Fruit fly (Drosophila melanogaster) whole organism, embryonic: ENCODE data around the gene P5cr-2.
A peak's percentile ranks its signal among the peaks of the same experiment; 100 is the strongest.

ENCODE experiments used
- Adf1 ChIP-seq: fragments of 200-800 bp; sonication (Bioruptor generic); IDR thresholded peaks from 2 replicates; pipeline ENCODE4 v1.3.6; 2022; ENCODE audit warnings: missing biosample characterization, missing genetic modification characterization
- BtbVII ChIP-seq: fragments of 200-800 bp; sonication (Bioruptor generic); optimal IDR thresholded peaks from 3 replicates; lab custom pipeline; 2017; ENCODE audit warnings: missing biosample characterization, mild to moderate bottlenecking, missing genetic modification characterization
- CG10209 ChIP-seq: fragments of 200-800 bp; sonication (Bioruptor generic); optimal IDR thresholded peaks from 3 replicates; lab custom pipeline; 2017; ENCODE audit warnings: missing biosample characterization, mild to moderate bottlenecking, missing genetic modification characterization, missing genetic modification reagents
- CG10274 ChIP-seq: fragments of 200-800 bp; sonication (Bioruptor generic); optimal IDR thresholded peaks from 3 replicates; lab custom pipeline; 2017; ENCODE audit warnings: missing biosample characterization, mild to moderate bottlenecking, missing genetic modification characterization
- CG12155 ChIP-seq: fragments of 200-800 bp; sonication (Bioruptor generic); optimal IDR thresholded peaks from 3 replicates; lab custom pipeline; 2016; ENCODE audit warnings: missing biosample characterization, missing genetic modification characterization
- CG13424 ChIP-seq: fragments of 200-800 bp; sonication (Bioruptor generic); optimal IDR thresholded peaks from 2 replicates; lab custom pipeline; 2019; ENCODE audit warnings: missing biosample characterization, mild to moderate bottlenecking, missing genetic modification characterization, moderate library complexity
- CG15073 ChIP-seq: fragments of 200-800 bp; sonication (Bioruptor generic); optimal IDR thresholded peaks from 2 replicates; lab custom pipeline; 2016; ENCODE audit warnings: missing biosample characterization, missing genetic modification characterization
- CG1603 ChIP-seq: fragments of 200-800 bp; sonication (Bioruptor generic); optimal IDR thresholded peaks from 2 replicates; lab custom pipeline; 2019; ENCODE audit warnings: missing biosample characterization, mild to moderate bottlenecking, missing genetic modification characterization, moderate library complexity
- CG17612 ChIP-seq: fragments of 200-800 bp; sonication (Bioruptor generic); IDR thresholded peaks from 2 replicates; pipeline ENCODE4 v1.3.6; 2022; ENCODE audit warnings: missing biosample characterization, missing genetic modification characterization
- CG1792 ChIP-seq: fragments of 200-800 bp; sonication (Bioruptor generic); optimal IDR thresholded peaks from 2 replicates; lab custom pipeline; 2016; ENCODE audit warnings: missing biosample characterization, missing genetic modification characterization
- CG18476 ChIP-seq: fragments of 200-800 bp; sonication (Bioruptor generic); optimal IDR thresholded peaks from 2 replicates; lab custom pipeline; 2016; ENCODE audit warnings: missing biosample characterization, mild to moderate bottlenecking, missing genetic modification characterization
- CG2129 ChIP-seq: fragments of 200-800 bp; sonication (Bioruptor generic); IDR thresholded peaks from 2 replicates; pipeline ENCODE4 v1.3.6; 2022; ENCODE audit warnings: missing biosample characterization, missing genetic modification characterization; ENCODE audit not compliant: partially characterized antibody
- CG2712 ChIP-seq: fragments of 200-800 bp; optimal IDR thresholded peaks from 3 replicates; lab custom pipeline; 2019; ENCODE audit warnings: missing biosample characterization, mild to moderate bottlenecking, missing genetic modification characterization, moderate library complexity
- CG30403 ChIP-seq: fragments of 200-800 bp; sonication (Bioruptor generic); optimal IDR thresholded peaks from 3 replicates; lab custom pipeline; 2016; ENCODE audit warnings: missing biosample characterization, missing genetic modification characterization
- CG3847 ChIP-seq: fragments of 200-800 bp; sonication (Bioruptor generic); IDR thresholded peaks from 2 replicates; pipeline ENCODE4 v1.3.6; 2022; ENCODE audit warnings: missing biosample characterization, missing genetic modification characterization
- CG4282 ChIP-seq: fragments of 200-800 bp; sonication (Bioruptor generic); optimal IDR thresholded peaks from 2 replicates; lab custom pipeline; 2016; ENCODE audit warnings: missing biosample characterization, missing genetic modification characterization
- CG4424 ChIP-seq: fragments of 200-800 bp; sonication (Bioruptor generic); optimal IDR thresholded peaks from 3 replicates; lab custom pipeline; 2016; ENCODE audit warnings: missing biosample characterization, missing genetic modification characterization
- CG4617 ChIP-seq: fragments of 200-800 bp; sonication (Bioruptor generic); optimal IDR thresholded peaks from 3 replicates; lab custom pipeline; 2016; ENCODE audit warnings: missing biosample characterization, missing genetic modification characterization, borderline replicate concordance
- CG4854 ChIP-seq: fragments of 200-800 bp; sonication (Bioruptor generic); optimal IDR thresholded peaks from 2 replicates; lab custom pipeline; 2016; ENCODE audit warnings: missing biosample characterization, missing genetic modification characterization, inconsistent platforms
- CG6272 ChIP-seq: fragments of 200-800 bp; sonication (Bioruptor generic); IDR thresholded peaks from 2 replicates; pipeline ENCODE4 v1.3.6; 2022; ENCODE audit warnings: missing biosample characterization, missing genetic modification characterization
- CG6791 ChIP-seq: fragments of 200-800 bp; sonication (Bioruptor generic); IDR thresholded peaks from 3 replicates; pipeline ENCODE4 v1.3.6; 2022; ENCODE audit warnings: missing biosample characterization, missing genetic modification characterization; ENCODE audit not compliant: partially characterized antibody
- CG8290 ChIP-seq, 3 experiments: fragments of 200-800 bp; sonication (Bioruptor generic); optimal IDR thresholded peaks; 2 replicates each; lab custom pipeline; 2016 to 2019; ENCODE audit warnings: missing biosample characterization in 3 of 3, missing genetic modification characterization in 3 of 3, mild to moderate bottlenecking in 2 of 3, moderate library complexity in 1 of 3
- CG9215 ChIP-seq: fragments of 200-800 bp; sonication (Bioruptor generic); IDR thresholded peaks from 2 replicates; pipeline ENCODE4 v1.3.6; 2022; ENCODE audit warnings: missing biosample characterization, missing genetic modification characterization
- Dref ChIP-seq: fragments of 200-800 bp; sonication (Bioruptor generic); IDR thresholded peaks from 2 replicates; pipeline ENCODE4 v1.3.6; 2022; ENCODE audit warnings: missing biosample characterization, missing genetic modification characterization
- Drgx ChIP-seq: fragments of 200-800 bp; sonication (Bioruptor generic); IDR thresholded peaks from 2 replicates; pipeline ENCODE4 v1.3.6; 2022; ENCODE audit warnings: missing biosample characterization, missing genetic modification characterization
- Gsc ChIP-seq: fragments of 200-800 bp; sonication (Bioruptor generic); IDR thresholded peaks from 2 replicates; pipeline ENCODE4 v1.3.6; 2022; ENCODE audit warnings: missing biosample characterization, missing genetic modification characterization
- HLH54F ChIP-seq: fragments of 200-800 bp; sonication (Bioruptor generic); optimal IDR thresholded peaks from 3 replicates; lab custom pipeline; 2016; ENCODE audit warnings: missing biosample characterization, missing genetic modification characterization
- Hr51 ChIP-seq, 2 experiments: fragments of 200-800 bp; sonication (Bioruptor generic); optimal IDR thresholded peaks; 2 replicates in 1 of 2; 3 replicates in 1 of 2; lab custom pipeline; 2016 to 2018; ENCODE audit warnings: missing biosample characterization in 2 of 2, missing genetic modification characterization in 2 of 2, mild to moderate bottlenecking in 1 of 2, moderate library complexity in 1 of 2
- MBD-R2 ChIP-seq: fragments of 200-800 bp; sonication (Bioruptor generic); IDR thresholded peaks from 2 replicates; pipeline ENCODE4 v1.3.6; 2022; ENCODE audit warnings: missing biosample characterization, missing genetic modification characterization
- Mad ChIP-seq: fragments of 200-800 bp; sonication (Bioruptor generic); optimal IDR thresholded peaks from 2 replicates; lab custom pipeline; 2016; ENCODE audit warnings: missing biosample characterization, missing genetic modification characterization
- Meics ChIP-seq: fragments of 200-800 bp; sonication (Bioruptor generic); optimal IDR thresholded peaks from 2 replicates; lab custom pipeline; 2017; ENCODE audit warnings: missing biosample characterization, mild to moderate bottlenecking, missing genetic modification characterization
- Nf-YB ChIP-seq: fragments of 200-800 bp; sonication (Bioruptor generic); optimal IDR thresholded peaks from 3 replicates; lab custom pipeline; 2019; ENCODE audit warnings: missing biosample characterization, mild to moderate bottlenecking, missing genetic modification characterization, moderate library complexity
- Rfx ChIP-seq: fragments of 200-800 bp; sonication (Bioruptor generic); IDR thresholded peaks from 2 replicates; pipeline ENCODE4 v1.3.6; 2022; ENCODE audit warnings: missing biosample characterization, missing genetic modification characterization
- Sin3A ChIP-seq: fragments of >200 bp; optimal IDR thresholded peaks from 2 replicates; lab custom pipeline; 2018
- Xbp1 ChIP-seq: fragments of 200-800 bp; sonication (Bioruptor generic); optimal IDR thresholded peaks from 3 replicates; lab custom pipeline; 2016; ENCODE audit warnings: missing biosample characterization, mild to moderate bottlenecking, missing genetic modification characterization
- az2 ChIP-seq: fragments of 200-800 bp; sonication (Bioruptor generic); optimal IDR thresholded peaks from 3 replicates; lab custom pipeline; 2016; ENCODE audit warnings: missing biosample characterization, missing genetic modification characterization
- chif ChIP-seq, 2 experiments: fragments of 200-800 bp; sonication (Bioruptor generic); optimal IDR thresholded peaks; 3 replicates each; lab custom pipeline; 2016; ENCODE audit warnings: missing biosample characterization in 2 of 2, missing genetic modification characterization in 2 of 2
- crp ChIP-seq, 2 experiments: fragments of 200-800 bp; sonication (Bioruptor generic); optimal IDR thresholded peaks; 2 replicates in 1 of 2; 3 replicates in 1 of 2; lab custom pipeline; 2017; ENCODE audit warnings: missing biosample characterization in 2 of 2, missing genetic modification characterization in 2 of 2, mild to moderate bottlenecking in 1 of 2, moderate library complexity in 1 of 2
- esg ChIP-seq: fragments of 200-800 bp; sonication (Bioruptor generic); conservative IDR thresholded peaks from 2 replicates; pipeline ENCODE4 v1.3.6; 2022; ENCODE audit warnings: missing biosample characterization, missing genetic modification characterization
- gfzf ChIP-seq: fragments of 200-800 bp; sonication (Bioruptor generic); optimal IDR thresholded peaks from 2 replicates; lab custom pipeline; 2016; ENCODE audit warnings: missing biosample characterization, mild to moderate bottlenecking, missing genetic modification characterization, moderate library complexity
- inv ChIP-seq: fragments of 200-800 bp; sonication (Bioruptor generic); IDR thresholded peaks from 2 replicates; pipeline ENCODE4 v1.3.6; 2022; ENCODE audit warnings: missing biosample characterization, missing genetic modification characterization; ENCODE audit not compliant: partially characterized antibody
- kni ChIP-seq: fragments of 200-800 bp; sonication (Bioruptor generic); optimal IDR thresholded peaks from 3 replicates; lab custom pipeline; 2017; ENCODE audit warnings: mild to moderate bottlenecking, missing biosample characterization, missing genetic modification reagents, missing genetic modification characterization
- oc ChIP-seq: fragments of 200-800 bp; sonication (Bioruptor generic); optimal IDR thresholded peaks from 2 replicates; lab custom pipeline; 2018; ENCODE audit warnings: missing biosample characterization, mild to moderate bottlenecking, missing genetic modification characterization, moderate library complexity
- repo ChIP-seq: fragments of 200-800 bp; sonication (Bioruptor generic); optimal IDR thresholded peaks from 2 replicates; lab custom pipeline; 2016; ENCODE audit warnings: missing biosample characterization, missing genetic modification characterization
- row ChIP-seq: fragments of 200-800 bp; sonication (Bioruptor generic); IDR thresholded peaks from 3 replicates; pipeline ENCODE4 v1.3.6; 2022; ENCODE audit warnings: missing biosample characterization, missing genetic modification characterization
- slp2 ChIP-seq: fragments of 200-800 bp; sonication (Bioruptor generic); optimal IDR thresholded peaks from 2 replicates; lab custom pipeline; 2016; ENCODE audit warnings: missing biosample characterization, missing genetic modification characterization
- tin ChIP-seq: fragments of 200-800 bp; sonication (Bioruptor generic); optimal IDR thresholded peaks from 3 replicates; lab custom pipeline; 2016; ENCODE audit warnings: missing biosample characterization, missing genetic modification characterization
- tio ChIP-seq: fragments of 200-800 bp; sonication (Bioruptor generic); optimal IDR thresholded peaks from 2 replicates; lab custom pipeline; 2017; ENCODE audit warnings: missing biosample characterization, missing genetic modification characterization, inconsistent platforms
- twi ChIP-seq: fragments of 200-800 bp; optimal IDR thresholded peaks from 2 replicates; lab custom pipeline; 2019; ENCODE audit warnings: missing biosample characterization, mild to moderate bottlenecking, missing genetic modification characterization, moderate library complexity

The P5cr-2 gene

dm6 chr3R:17539789-17540496, 5.3 kb downstream of the P5cr-2 start, which contains the start of gene SF1 (continued):
- TF ChIP-seq row (GFP tag; lab: Robert Waterston, UW), result peak; percentile 80
- TF ChIP-seq BtbVII (GFP tag; lab: Kevin White, UChicago), result no peak
- no peak for TF ChIP-seq CG4617 (GFP tag; lab: Kevin White, UChicago)
- TF ChIP-seq gfzf, result peak; percentile 65
- no peak for TF ChIP-seq tio
- peak; percentile 30 for TF ChIP-seq CG13424 (tag; lab: Kevin White, UChicago)
- peak; percentile 46 for TF ChIP-seq MBD-R2 (GFP tag; lab: Robert Waterston, UW)
- TF ChIP-seq CG2712 (tag; lab: Kevin White, UChicago), result peak; percentile 36
- TF ChIP-seq CG1792 (GFP tag; lab: Kevin White, UChicago), result peak; percentile 1
- 0 out of 3 replicates have a peak, but pooled peaks have one; percentile 31 for TF ChIP-seq CG6791
- TF ChIP-seq CG4854 (GFP tag; lab: Kevin White, UChicago), result no peak
- no peak for TF ChIP-seq inv (GFP tag; lab: Robert Waterston, UW)
- peak; percentile 18 for TF ChIP-seq CG8290 (GFP tag; optimal IDR thresholded peaks at IDR 0.05; lab: Kevin White, UChicago)
- peak in 1 of 2 experiments; percentile 69 for TF ChIP-seq CG8290 (tag; optimal IDR thresholded peaks at IDR 0.05; lab: Kevin White, UChicago)
- peak; percentile 41 for TF ChIP-seq Meics (GFP tag; lab: Kevin White, UChicago)
- TF ChIP-seq slp2 (GFP tag; lab: Kevin White, UChicago), result peak; percentile 16
- peak in 1 of 2 experiments; percentile 20 for TF ChIP-seq crp (GFP tag; optimal IDR thresholded peaks at IDR 0.05; lab: Kevin White, UChicago)
- TF ChIP-seq CG12155 (GFP tag; lab: Kevin White, UChicago), result peak; percentile 35
- peak; percentile 5 for TF ChIP-seq CG18476 (GFP tag; lab: Kevin White, UChicago)
- TF ChIP-seq Sin3A, result no peak
- peak; percentile 45 for TF ChIP-seq CG4424 (GFP tag; lab: Kevin White, UChicago)
- TF ChIP-seq Dref, result 0 out of 2 replicates have a peak, but pooled peaks have one; percentile 22
- peak; percentile 22 to 45 for TF ChIP-seq chif (GFP tag; optimal IDR thresholded peaks at IDR 0.05; lab: Kevin White, UChicago)
- TF ChIP-seq CG30403, result peak; percentile 74
- peak; percentile 5; the same call in 1 of the 2 replicates for TF ChIP-seq CG6272 (GFP tag; lab: Robert Waterston, UW)
- peak; percentile 31 for TF ChIP-seq twi (tag; lab: Kevin White, UChicago)
- no peak for TF ChIP-seq CG2129 (GFP tag; lab: Robert Waterston, UW)
- peak; percentile 38 for TF ChIP-seq tin (GFP tag; lab: Kevin White, UChicago)
- no peak for TF ChIP-seq CG15073 (GFP tag; lab: Kevin White, UChicago)
- no peak for TF ChIP-seq Hr51 (GFP tag; optimal IDR thresholded peaks at IDR 0.05; lab: Kevin White, UChicago)
- no peak for TF ChIP-seq Drgx
- no peak for TF ChIP-seq CG4282
- TF ChIP-seq repo (GFP tag; lab: Kevin White, UChicago), result no peak
- peak; percentile 38; the same call in 1 of the 2 replicates for TF ChIP-seq CG9215 (GFP tag; lab: Robert Waterston, UW)
- peak; percentile 7 for TF ChIP-seq CG1603 (tag; lab: Kevin White, UChicago)
- peak; percentile 60; the same call in 1 of the 2 replicates for TF ChIP-seq Rfx (GFP tag; lab: Robert Waterston, UW)
- no peak for TF ChIP-seq CG17612 (GFP tag; lab: Robert Waterston, UW)
- 0 out of 2 replicates have a peak, but pooled peaks have one; percentile 8 for TF ChIP-seq CG3847
- TF ChIP-seq kni (GFP tag; lab: Kevin White, UChicago), result no peak
- no peak for TF ChIP-seq Nf-YB (GFP tag; lab: Kevin White, UChicago)
- TF ChIP-seq esg (GFP tag; lab: Robert Waterston, UW), result no peak
- TF ChIP-seq oc (tag; lab: Kevin White, UChicago), result no peak
- TF ChIP-seq CG10209 (GFP tag; lab: Kevin White, UChicago), result peak; percentile 27
- TF ChIP-seq CG10274 (GFP tag; lab: Kevin White, UChicago), result peak; percentile 7
- no peak for TF ChIP-seq Gsc
- TF ChIP-seq Mad (GFP tag; lab: Kevin White, UChicago), result peak; percentile 44
- no peak for TF ChIP-seq Adf1 (GFP tag; lab: Robert Waterston, UW)
- peak; percentile 49 for TF ChIP-seq az2 (GFP tag; lab: Kevin White, UChicago)
- peak; percentile 63 for TF ChIP-seq HLH54F (GFP tag; lab: Kevin White, UChicago)
- peak; percentile 48 for TF ChIP-seq Xbp1 (GFP tag; lab: Kevin White, UChicago)
